Fruit fly (Drosophila melanogaster) whole organism, embryonic: ENCODE data around the gene Dup99B.
A peak's percentile ranks its signal among the peaks of the same experiment; 100 is the strongest.

Experiments used
- BEAF-32 ChIP-seq: fragments of 200-800 bp; sonication (Bioruptor generic); optimal IDR thresholded peaks from 3 replicates; lab custom pipeline; 2017; ENCODE audit warnings: missing biosample characterization, missing genetic modification characterization, mild to moderate bottlenecking, moderate library complexity, missing genetic modification reagents
- Bdp1 ChIP-seq: fragments of 200-800 bp; sonication (Bioruptor generic); optimal IDR thresholded peaks from 3 replicates; lab custom pipeline; 2016; ENCODE audit warnings: missing biosample characterization, missing genetic modification characterization
- CG10979 ChIP-seq: fragments of 200-800 bp; sonication (Bioruptor generic); optimal IDR thresholded peaks from 2 replicates; lab custom pipeline; 2018; ENCODE audit warnings: missing biosample characterization, mild to moderate bottlenecking, missing genetic modification characterization, moderate library complexity
- CG12659 ChIP-seq: fragments of 200-800 bp; sonication (Bioruptor generic); optimal IDR thresholded peaks from 3 replicates; lab custom pipeline; 2017; ENCODE audit warnings: mild to moderate bottlenecking, missing biosample characterization, missing genetic modification reagents, missing genetic modification characterization
- CG13123 ChIP-seq: fragments of 200-800 bp; sonication (Bioruptor generic); optimal IDR thresholded peaks from 2 replicates; lab custom pipeline; 2016; ENCODE audit warnings: missing biosample characterization, missing genetic modification characterization
- CG1529 ChIP-seq: fragments of 200-800 bp; sonication (Bioruptor generic); optimal IDR thresholded peaks from 3 replicates; lab custom pipeline; 2018; ENCODE audit warnings: missing biosample characterization, missing genetic modification characterization
- CG1603 ChIP-seq: fragments of 200-800 bp; sonication (Bioruptor generic); optimal IDR thresholded peaks from 2 replicates; lab custom pipeline; 2019; ENCODE audit warnings: missing biosample characterization, mild to moderate bottlenecking, missing genetic modification characterization, moderate library complexity
- CG3281 ChIP-seq: fragments of 200-800 bp; sonication (Bioruptor generic); optimal IDR thresholded peaks from 3 replicates; lab custom pipeline; 2017; ENCODE audit warnings: missing biosample characterization, mild to moderate bottlenecking, missing genetic modification characterization
- CG6791 ChIP-seq: fragments of 200-800 bp; sonication (Bioruptor generic); IDR thresholded peaks from 3 replicates; pipeline ENCODE4 v1.3.6; 2022; ENCODE audit warnings: missing biosample characterization, missing genetic modification characterization; ENCODE audit not compliant: partially characterized antibody
- CG6854 ChIP-seq: fragments of 200-800 bp; sonication (Bioruptor generic); optimal IDR thresholded peaks from 3 replicates; lab custom pipeline; 2017; ENCODE audit warnings: missing biosample characterization, mild to moderate bottlenecking, missing genetic modification characterization
- CG7786 ChIP-seq: fragments of 200-800 bp; sonication (Bioruptor generic); optimal IDR thresholded peaks from 2 replicates; lab custom pipeline; 2016; ENCODE audit warnings: missing biosample characterization, missing genetic modification characterization
- CG7987 ChIP-seq: fragments of 200-800 bp; sonication (Bioruptor generic); optimal IDR thresholded peaks from 2 replicates; lab custom pipeline; 2018; ENCODE audit warnings: missing biosample characterization, mild to moderate bottlenecking, missing genetic modification characterization, moderate library complexity
- CG9932 ChIP-seq: fragments of 200-800 bp; sonication (Bioruptor generic); IDR thresholded peaks from 2 replicates; pipeline ENCODE4 v1.3.6; 2022; ENCODE audit warnings: missing biosample characterization, missing genetic modification characterization
- CoRest ChIP-seq: fragments of 200-800 bp; sonication (Bioruptor generic); optimal IDR thresholded peaks from 3 replicates; lab custom pipeline; 2018; ENCODE audit warnings: missing biosample characterization, mild to moderate bottlenecking, missing genetic modification characterization, moderate library complexity
- D19A ChIP-seq: fragments of 200-800 bp; optimal IDR thresholded peaks from 3 replicates; lab custom pipeline; 2019; ENCODE audit warnings: missing biosample characterization, mild to moderate bottlenecking, missing genetic modification characterization, moderate library complexity
- Deaf1 ChIP-seq: fragments of 200-800 bp; optimal IDR thresholded peaks from 3 replicates; lab custom pipeline; 2019; ENCODE audit warnings: missing biosample characterization, mild to moderate bottlenecking, missing genetic modification characterization, moderate library complexity
- Elba2 ChIP-seq: fragments of 200-800 bp; sonication (Bioruptor generic); optimal IDR thresholded peaks from 3 replicates; lab custom pipeline; 2016; ENCODE audit warnings: missing biosample characterization, missing genetic modification characterization
- Gug ChIP-seq: fragments of 200-800 bp; sonication (Bioruptor generic); IDR thresholded peaks from 4 replicates; pipeline ENCODE4 v1.3.6; 2022; ENCODE audit warnings: missing biosample characterization, missing genetic modification characterization
- MTF-1 ChIP-seq: fragments of 200-800 bp; sonication (Bioruptor generic); optimal IDR thresholded peaks from 2 replicates; lab custom pipeline; 2018; ENCODE audit warnings: missing biosample characterization, mild to moderate bottlenecking, missing genetic modification characterization, borderline replicate concordance
- Nf-YB ChIP-seq: fragments of 200-800 bp; sonication (Bioruptor generic); optimal IDR thresholded peaks from 3 replicates; lab custom pipeline; 2019; ENCODE audit warnings: missing biosample characterization, mild to moderate bottlenecking, missing genetic modification characterization, moderate library complexity
- Nf-YC ChIP-seq: fragments of 200-800 bp; optimal IDR thresholded peaks from 3 replicates; lab custom pipeline; 2019; ENCODE audit warnings: missing biosample characterization, mild to moderate bottlenecking, missing genetic modification characterization, moderate library complexity
- Poxn ChIP-seq: fragments of 200-800 bp; sonication (Bioruptor generic); IDR thresholded peaks from 2 replicates; pipeline ENCODE4 v1.3.6; 2022; ENCODE audit warnings: missing biosample characterization, missing genetic modification characterization
- Trl ChIP-seq, 3 experiments: fragments of >200 bp in 2 of 3; fragments of 200-800 bp in 1 of 3; sonication (Bioruptor generic) in 1 of 3; optimal IDR thresholded peaks; 2 replicates in 1 of 3; 3 replicates in 2 of 3; lab custom pipeline; 2016 to 2017; ENCODE audit warnings: missing biosample characterization in 1 of 3, missing genetic modification characterization in 1 of 3
- YL-1 ChIP-seq: fragments of 200-800 bp; sonication (Bioruptor generic); optimal IDR thresholded peaks from 3 replicates; lab custom pipeline; 2017; ENCODE audit warnings: missing biosample characterization, mild to moderate bottlenecking, missing genetic modification characterization
- ab ChIP-seq: fragments of 200-800 bp; sonication (Bioruptor generic); optimal IDR thresholded peaks from 2 replicates; lab custom pipeline; 2016; ENCODE audit warnings: missing biosample characterization, missing genetic modification characterization
- bab2 ChIP-seq: fragments of 200-800 bp; sonication (Bioruptor generic); optimal IDR thresholded peaks from 2 replicates; lab custom pipeline; 2016; ENCODE audit warnings: missing biosample characterization, missing genetic modification characterization
- bsh ChIP-seq, 2 experiments: fragments of 200-800 bp; sonication (Bioruptor generic); optimal IDR thresholded peaks; 2 replicates each; lab custom pipeline; 2017 to 2018; ENCODE audit warnings: mild to moderate bottlenecking in 2 of 2, missing biosample characterization in 2 of 2, missing genetic modification characterization in 2 of 2, moderate library complexity in 1 of 2
- cas ChIP-seq: fragments of 200-800 bp; sonication (Bioruptor generic); IDR thresholded peaks from 2 replicates; pipeline ENCODE4 v1.3.6; 2022; ENCODE audit warnings: missing biosample characterization, missing genetic modification characterization
- chinmo ChIP-seq: fragments of 200-800 bp; sonication (Bioruptor generic); IDR thresholded peaks from 4 replicates; pipeline ENCODE4 v1.3.6; 2022; ENCODE audit warnings: missing biosample characterization, missing genetic modification characterization; ENCODE audit not compliant: partially characterized antibody
- ci ChIP-seq: fragments of 200-800 bp; sonication (Bioruptor generic); IDR thresholded peaks from 3 replicates; pipeline ENCODE4 v1.3.6; 2022; ENCODE audit warnings: missing biosample characterization, missing genetic modification characterization
- crol ChIP-seq: fragments of 200-800 bp; sonication (Bioruptor generic); IDR thresholded peaks from 2 replicates; pipeline ENCODE4 v1.3.6; 2022; ENCODE audit warnings: missing biosample characterization, missing genetic modification characterization
- crp ChIP-seq, 2 experiments: fragments of 200-800 bp; sonication (Bioruptor generic); optimal IDR thresholded peaks; 2 replicates in 1 of 2; 3 replicates in 1 of 2; lab custom pipeline; 2017; ENCODE audit warnings: missing biosample characterization in 2 of 2, missing genetic modification characterization in 2 of 2, mild to moderate bottlenecking in 1 of 2, moderate library complexity in 1 of 2
- danr ChIP-seq: fragments of 200-800 bp; sonication (Bioruptor generic); IDR thresholded peaks from 2 replicates; pipeline ENCODE4 v1.3.6; 2022; ENCODE audit warnings: missing biosample characterization, missing genetic modification characterization
- dmrt11E ChIP-seq: fragments of 200-800 bp; sonication (Bioruptor generic); optimal IDR thresholded peaks from 3 replicates; lab custom pipeline; 2018; ENCODE audit warnings: missing biosample characterization, mild to moderate bottlenecking, missing genetic modification characterization, moderate library complexity
- lab ChIP-seq: fragments of 200-800 bp; sonication (Bioruptor generic); optimal IDR thresholded peaks from 3 replicates; lab custom pipeline; 2017; ENCODE audit warnings: missing biosample characterization, missing genetic modification characterization, mild to moderate bottlenecking, moderate library complexity, missing genetic modification reagents
- mam ChIP-seq: fragments of 200-800 bp; sonication (Bioruptor generic); optimal IDR thresholded peaks from 3 replicates; lab custom pipeline; 2016; ENCODE audit warnings: missing biosample characterization, missing genetic modification characterization
- phol ChIP-seq: fragments of 200-800 bp; sonication (Bioruptor generic); optimal IDR thresholded peaks from 3 replicates; lab custom pipeline; 2018; ENCODE audit warnings: missing biosample characterization, mild to moderate bottlenecking, missing genetic modification characterization, moderate library complexity
- repo ChIP-seq: fragments of 200-800 bp; sonication (Bioruptor generic); optimal IDR thresholded peaks from 2 replicates; lab custom pipeline; 2016; ENCODE audit warnings: missing biosample characterization, missing genetic modification characterization
- ro ChIP-seq: fragments of 200-800 bp; sonication (Bioruptor generic); IDR thresholded peaks from 2 replicates; pipeline ENCODE4 v1.3.6; 2022; ENCODE audit warnings: missing biosample characterization, missing genetic modification characterization
- sc ChIP-seq, 3 experiments: fragments of >200 bp in 2 of 3; fragments of 200-800 bp in 1 of 3; sonication (Bioruptor generic) in 1 of 3; optimal IDR thresholded peaks; 2 replicates in 2 of 3; 3 replicates in 1 of 3; lab custom pipeline; 2017; ENCODE audit warnings: mild to moderate bottlenecking in 1 of 3, missing biosample characterization in 1 of 3, missing genetic modification characterization in 1 of 3, missing genetic modification reagents in 1 of 3
- schlank ChIP-seq: fragments of 200-800 bp; sonication (Bioruptor generic); optimal IDR thresholded peaks from 2 replicates; lab custom pipeline; 2018; ENCODE audit warnings: missing biosample characterization, mild to moderate bottlenecking, missing genetic modification characterization
- scrt ChIP-seq: fragments of 200-800 bp; sonication (Bioruptor generic); optimal IDR thresholded peaks from 2 replicates; lab custom pipeline; 2018; ENCODE audit warnings: missing biosample characterization, mild to moderate bottlenecking, missing genetic modification characterization, moderate library complexity
- sens ChIP-seq: fragments of 200-800 bp; sonication (Bioruptor generic); peaks from one replicate; lab custom pipeline; 2016; ENCODE audit warnings: missing biosample characterization, missing genetic modification characterization
- slbo ChIP-seq: fragments of 200-800 bp; sonication (Bioruptor generic); IDR thresholded peaks from 2 replicates; pipeline ENCODE4 v1.3.6; 2022; ENCODE audit warnings: missing biosample characterization, missing genetic modification characterization
- slou ChIP-seq: fragments of 200-800 bp; sonication (Bioruptor generic); optimal IDR thresholded peaks from 3 replicates; lab custom pipeline; 2016; ENCODE audit warnings: missing biosample characterization, missing genetic modification characterization
- ttk ChIP-seq: fragments of 200-800 bp; sonication (Bioruptor generic); IDR thresholded peaks from 2 replicates; pipeline ENCODE4 v2.1.2; 2022; ENCODE audit warnings: missing biosample characterization, missing genetic modification characterization
- vvl ChIP-seq: fragments of 200-800 bp; sonication (Bioruptor generic); IDR thresholded peaks from 2 replicates; pipeline ENCODE4 v1.3.6; 2022; ENCODE audit warnings: missing biosample characterization, missing genetic modification characterization
- zen ChIP-seq: fragments of 200-800 bp; sonication (Bioruptor generic); optimal IDR thresholded peaks from 3 replicates; lab custom pipeline; 2018; ENCODE audit warnings: missing biosample characterization, mild to moderate bottlenecking, missing genetic modification characterization, moderate library complexity

Dup99B gene

DNA sequence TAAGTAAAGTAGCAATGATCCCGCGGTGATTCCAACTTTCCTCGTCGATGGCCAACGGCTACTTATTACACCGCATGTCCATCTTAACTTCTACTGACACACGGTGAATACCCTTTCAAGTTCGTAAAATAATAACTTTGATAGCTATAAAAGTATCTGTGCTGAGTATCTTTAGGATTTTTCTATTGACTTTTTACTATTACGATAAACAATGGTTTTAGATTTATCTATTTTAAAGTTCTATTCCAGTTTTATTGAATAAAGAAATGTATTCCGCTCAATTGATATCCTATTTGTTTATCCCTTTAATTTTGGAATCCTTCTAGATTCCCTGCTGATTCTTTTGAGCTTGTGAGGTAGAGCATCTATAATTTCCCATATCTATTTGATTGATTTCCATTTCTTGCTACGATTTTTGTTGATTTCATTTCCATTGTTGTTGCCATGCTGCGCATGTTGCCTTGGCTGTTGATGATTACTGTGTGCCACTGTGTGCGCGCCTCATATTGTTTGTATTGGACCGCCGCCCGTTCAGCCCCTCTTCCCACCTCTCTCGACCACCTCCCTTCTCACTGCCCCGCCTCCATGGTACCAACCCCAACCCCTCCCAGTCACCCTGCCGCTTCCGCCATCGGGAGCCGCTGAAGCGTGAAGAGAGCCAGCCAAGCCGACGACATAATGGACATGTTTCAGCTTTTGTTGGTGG lies 25.2 kb downstream of the Dup99B start (continued):
- no peak for TF ChIP-seq CoRest
- TF ChIP-seq Poxn (GFP tag; lab: Robert Waterston, UW), result no peak
- no peak for TF ChIP-seq YL-1 (GFP tag; lab: Kevin White, UChicago)
- TF ChIP-seq BEAF-32 (GFP tag; lab: Kevin White, UChicago), result no peak
- TF ChIP-seq CG3281 (GFP tag; lab: Kevin White, UChicago), result no peak
- no peak for TF ChIP-seq slou
- TF ChIP-seq Deaf1 (tag; lab: Kevin White, UChicago), result no peak
- TF ChIP-seq CG9932 (GFP tag; lab: Robert Waterston, UW), result 0 out of 2 replicates have a peak, but pooled peaks have one; percentile 10
- peak; percentile 57 for TF ChIP-seq Nf-YB (GFP tag; lab: Kevin White, UChicago)
- TF ChIP-seq Elba2, result no peak
- TF ChIP-seq danr, result no peak
- TF ChIP-seq crp (GFP tag; optimal IDR thresholded peaks at IDR 0.05; lab: Kevin White, UChicago), result no peak
- TF ChIP-seq D19A (tag; lab: Kevin White, UChicago), result peak; percentile 93
- TF ChIP-seq mam, result no peak
- peak; percentile 79 for TF ChIP-seq sens (GFP tag; lab: Kevin White, UChicago)
- TF ChIP-seq CG1603, result no peak
- TF ChIP-seq vvl, result no peak
- no peak for TF ChIP-seq dmrt11E (tag; lab: Kevin White, UChicago)
- no peak for TF ChIP-seq cas
- TF ChIP-seq repo, result no peak
- TF ChIP-seq bsh (GFP tag; optimal IDR thresholded peaks at IDR 0.05; lab: Kevin White, UChicago), result no peak
- peak; percentile 2 for TF ChIP-seq CG10979 (tag; lab: Kevin White, UChicago)
- TF ChIP-seq zen (tag; lab: Kevin White, UChicago), result no peak
- TF ChIP-seq CG6791, result no peak
- 0 out of 4 replicates have a peak, but pooled peaks have one; percentile 56 for TF ChIP-seq chinmo
- TF ChIP-seq ro (GFP tag; lab: Robert Waterston, UW), result no peak
- TF ChIP-seq CG13123 (GFP tag; lab: Kevin White, UChicago), result no peak
- TF ChIP-seq CG7786 (GFP tag; lab: Kevin White, UChicago), result no peak
- peak in 1 of 2 experiments; percentile 1 for TF ChIP-seq Trl (optimal IDR thresholded peaks at IDR 0.05; lab: Kevin White, UChicago)
- no peak for TF ChIP-seq Trl (GFP tag; optimal IDR thresholded peaks at IDR 0.05; lab: Kevin White, UChicago)
- no peak for TF ChIP-seq Gug (GFP tag; lab: Robert Waterston, UW)
- no peak for TF ChIP-seq CG1529 (GFP tag; lab: Kevin White, UChicago)
- peak; percentile 49; the same call in 1 of the 2 replicates for TF ChIP-seq ttk (GFP tag; lab: Robert Waterston, UW)
- TF ChIP-seq crol (GFP tag; lab: Robert Waterston, UW), result peak; percentile 96
- TF ChIP-seq CG6854 (GFP tag; lab: Kevin White, UChicago), result no peak
- no peak for TF ChIP-seq CG12659
- peak; percentile 17 for TF ChIP-seq phol (tag; lab: Kevin White, UChicago)
- no peak for TF ChIP-seq MTF-1 (GFP tag; lab: Kevin White, UChicago)
- TF ChIP-seq CG7987 (GFP tag; lab: Kevin White, UChicago), result no peak
- TF ChIP-seq ci (GFP tag; lab: Robert Waterston, UW), result peak; percentile 17; the same call in 1 of the 3 replicates
- no peak for TF ChIP-seq Bdp1 (GFP tag; lab: Kevin White, UChicago)
- TF ChIP-seq lab (GFP tag; lab: Kevin White, UChicago), result no peak
- TF ChIP-seq bab2 (GFP tag; lab: Kevin White, UChicago), result no peak
- TF ChIP-seq sc (optimal IDR thresholded peaks at IDR 0.05; lab: Kevin White, UChicago), result no peak
- TF ChIP-seq sc (GFP tag; optimal IDR thresholded peaks at IDR 0.05; lab: Kevin White, UChicago), result no peak
- no peak for TF ChIP-seq slbo (GFP tag; lab: Robert Waterston, UW)
- TF ChIP-seq ab (GFP tag; lab: Kevin White, UChicago), result no peak
- peak; percentile 71 for TF ChIP-seq Nf-YC (tag; lab: Kevin White, UChicago)
- no peak for TF ChIP-seq scrt (GFP tag; lab: Kevin White, UChicago)
- TF ChIP-seq schlank, result no peak
